Worm (Caenorhabditis elegans) whole organism, early embryonic: Measurements from ENCODE around the gene emb-27.

ENCODE experiments used
- B0310.2 ChIP-seq: sonication (generic microtip); optimal IDR thresholded peaks from 2 replicates; lab custom pipeline; 2016; ENCODE audit warnings: mild to moderate bottlenecking, missing genetic modification characterization, missing compliant biosample characterization
- F13C5.2 ChIP-seq: sonication (generic microtip); optimal IDR thresholded peaks from 2 replicates; lab custom pipeline; 2017; ENCODE audit warnings: mild to moderate bottlenecking, missing genetic modification characterization, inconsistent platforms, missing compliant biosample characterization
- aly-1 ChIP-seq: sonication (generic microtip); optimal IDR thresholded peaks from 2 replicates; lab custom pipeline; 2016; ENCODE audit warnings: missing genetic modification characterization, missing compliant biosample characterization
- ama-1 ChIP-seq: fragments of 150-350 bp; optimal IDR thresholded peaks from 2 replicates; lab custom pipeline; 2014
- ceh-13 ChIP-seq: fragments of 200-800 bp; sonication (Bioruptor generic); optimal IDR thresholded peaks from 2 replicates; lab custom pipeline; 2018; ENCODE audit warnings: mild to moderate bottlenecking, missing genetic modification characterization, missing compliant biosample characterization
- ceh-36 ChIP-seq: sonication (generic microtip); optimal IDR thresholded peaks from 2 replicates; lab custom pipeline; 2016; ENCODE audit warnings: missing genetic modification characterization, inconsistent platforms, missing compliant biosample characterization
- ets-7 ChIP-seq: sonication (generic microtip); optimal IDR thresholded peaks from 2 replicates; lab custom pipeline; 2016; ENCODE audit warnings: missing genotype, missing genetic modification characterization, missing compliant biosample characterization
- flt-1 ChIP-seq: fragments of 200-800 bp; sonication (Bioruptor generic); IDR thresholded peaks from 2 replicates; pipeline ENCODE4 v1.3.6; 2022; ENCODE audit warnings: missing genetic modification characterization, missing compliant biosample characterization
- hmbx-1 ChIP-seq: sonication (generic microtip); optimal IDR thresholded peaks from 2 replicates; lab custom pipeline; 2016; ENCODE audit warnings: mild to moderate bottlenecking, missing genetic modification characterization, missing compliant biosample characterization
- hmg-4 ChIP-seq: fragments of 200-800 bp; sonication (Bioruptor generic); optimal IDR thresholded peaks from 2 replicates; lab custom pipeline; 2018; ENCODE audit warnings: mild to moderate bottlenecking, missing genetic modification characterization, missing compliant biosample characterization
- hnd-1 ChIP-seq: sonication (generic microtip); optimal IDR thresholded peaks from 2 replicates; lab custom pipeline; 2016; ENCODE audit warnings: missing genetic modification characterization, missing compliant biosample characterization
- pes-1 ChIP-seq: fragments of 200-800 bp; sonication (Bioruptor generic); IDR thresholded peaks from 2 replicates; pipeline ENCODE4 v1.3.6; 2022; ENCODE audit warnings: missing genetic modification reagents, missing genetic modification characterization, missing compliant biosample characterization
- scrt-1 ChIP-seq: fragments of 200-800 bp; sonication (Bioruptor generic); IDR thresholded peaks from 2 replicates; pipeline ENCODE4 v1.3.6; 2022; ENCODE audit warnings: missing genetic modification characterization, missing compliant biosample characterization
- sea-1 ChIP-seq: fragments of 200-800 bp; sonication (Bioruptor generic); conservative IDR thresholded peaks from 2 replicates; pipeline ENCODE4 v1.3.6; 2022; ENCODE audit warnings: missing genetic modification characterization, missing compliant biosample characterization
- tbx-11 ChIP-seq: fragments of 200-800 bp; sonication (Bioruptor generic); IDR thresholded peaks from 2 replicates; pipeline ENCODE4 v1.3.6; 2022; ENCODE audit warnings: missing genetic modification characterization, missing compliant biosample characterization
- tbx-37 ChIP-seq: fragments of 200-800 bp; sonication (Bioruptor generic); conservative IDR thresholded peaks from 2 replicates; pipeline ENCODE4 v1.3.6; 2022; ENCODE audit warnings: missing genetic modification reagents, missing genetic modification characterization, missing compliant biosample characterization
- tra-4 ChIP-seq: sonication (generic microtip); optimal IDR thresholded peaks from 2 replicates; lab custom pipeline; 2017; ENCODE audit warnings: missing genetic modification characterization, missing compliant biosample characterization

Gene emb-27

DNA sequence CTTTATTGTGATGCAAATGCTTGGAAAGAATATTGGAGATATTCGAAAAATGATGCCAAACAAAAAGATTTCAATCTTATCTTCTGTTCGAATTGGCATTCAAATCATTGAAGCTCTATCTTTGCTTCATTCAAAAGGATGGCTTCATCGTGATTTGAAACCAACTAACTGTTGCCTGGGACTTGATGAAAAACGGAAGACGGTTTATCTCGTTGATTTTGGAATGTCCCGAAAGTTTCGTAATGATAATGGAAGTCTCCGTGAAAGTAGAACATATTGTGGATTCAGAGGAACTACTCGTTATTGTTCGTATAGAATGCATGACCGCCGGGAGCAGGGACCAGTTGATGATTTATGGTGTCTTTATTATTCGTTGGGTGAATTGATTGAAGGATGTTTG lies 12.2 kb upstream of the emb-27 start:
- TF ChIP-seq B0310.2: no peak
- TF ChIP-seq tbx-11 (GFP tag; lab: Robert Waterston, UW): no peak
- TF ChIP-seq ets-7 (tag; lab: Kevin White, UChicago): no peak
- TF ChIP-seq flt-1 (GFP tag; lab: Robert Waterston, UW): no peak
- no peak for TF ChIP-seq hnd-1 (tag; lab: Kevin White, UChicago)
- no peak for TF ChIP-seq sea-1 (GFP tag; lab: Robert Waterston, UW)
- no peak for TF ChIP-seq tbx-37 (GFP tag; lab: Robert Waterston, UW)
- no peak for TF ChIP-seq aly-1 (tag; lab: Kevin White, UChicago)

DNA sequence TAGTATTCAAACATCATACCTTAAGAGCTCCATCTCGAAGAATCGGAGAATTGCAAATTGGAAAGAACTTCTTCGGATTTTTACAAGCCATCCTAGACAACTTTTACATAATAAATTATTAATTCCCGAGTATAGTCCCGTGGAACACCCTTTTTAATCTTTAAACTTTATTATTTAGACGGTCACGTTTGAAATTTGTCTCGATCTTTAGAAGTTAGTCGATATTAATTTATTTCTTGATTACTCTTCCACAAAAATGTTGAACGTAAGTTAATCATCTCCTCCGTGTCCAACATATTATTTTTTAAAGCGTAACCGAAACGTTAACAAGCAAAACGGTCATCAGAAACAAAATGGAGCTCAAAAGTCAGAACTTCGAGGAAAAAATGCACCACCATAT lies 11.5 kb upstream of the emb-27 start, which contains the start of the genes decr-1.3 and T05C12.1:
TSS of gene decr-1.3 (minus strand) at position 101 of the 400 bp plus-strand sequence.
TSS of gene T05C12.1 (plus strand) at position 232 of the 400 bp plus-strand sequence.
- TF ChIP-seq ceh-36 (tag; lab: Kevin White, UChicago): no peak

- TF ChIP-seq hmbx-1 (tag; lab: Kevin White, UChicago): no peak
- TF ChIP-seq flt-1 (GFP tag; lab: Robert Waterston, UW): no peak
- TF ChIP-seq ama-1 (lab: Kevin White, UChicago): no peak
- no peak for TF ChIP-seq sea-1 (GFP tag; lab: Robert Waterston, UW)
- no peak for TF ChIP-seq hnd-1 (tag; lab: Kevin White, UChicago)
- no peak for TF ChIP-seq tbx-11 (GFP tag; lab: Robert Waterston, UW)
- no peak for TF ChIP-seq ets-7 (tag; lab: Kevin White, UChicago)
- no peak for TF ChIP-seq ceh-13 (GFP tag; lab: Kevin White, UChicago)
- no peak for TF ChIP-seq B0310.2
- no peak for TF ChIP-seq tra-4
- no peak for TF ChIP-seq hmg-4
- TF ChIP-seq ceh-36 (tag; lab: Kevin White, UChicago): no peak
- no peak for TF ChIP-seq tbx-37 (GFP tag; lab: Robert Waterston, UW)
- no peak for TF ChIP-seq F13C5.2 (tag; lab: Kevin White, UChicago)
- no peak for TF ChIP-seq aly-1 (tag; lab: Kevin White, UChicago)
- no peak for TF ChIP-seq pes-1 (GFP tag; lab: Robert Waterston, UW)
Observed at ce11 chrII:8170374-8170773, 8.4 kb upstream of the emb-27 start, which contains the start of gene T05C12.11. T05C12.11 (minus strand) TSS chrII:8170474.

- no peak for TF ChIP-seq hnd-1 (tag; lab: Kevin White, UChicago)
- no peak for TF ChIP-seq ama-1 (lab: Kevin White, UChicago)
- TF ChIP-seq F13C5.2 (tag; lab: Kevin White, UChicago): no peak
- TF ChIP-seq scrt-1 (GFP tag; lab: Robert Waterston, UW): no peak
- no peak for TF ChIP-seq tbx-37 (GFP tag; lab: Robert Waterston, UW)
- no peak for TF ChIP-seq ets-7 (tag; lab: Kevin White, UChicago)
- TF ChIP-seq sea-1 (GFP tag; lab: Robert Waterston, UW): no peak
- TF ChIP-seq ceh-13 (GFP tag; lab: Kevin White, UChicago): no peak
- TF ChIP-seq pes-1 (GFP tag; lab: Robert Waterston, UW): no peak
- TF ChIP-seq aly-1 (tag; lab: Kevin White, UChicago): no peak
- no peak for TF ChIP-seq hmbx-1 (tag; lab: Kevin White, UChicago)
- TF ChIP-seq tbx-11 (GFP tag; lab: Robert Waterston, UW): no peak
- no peak for TF ChIP-seq B0310.2
- TF ChIP-seq flt-1 (GFP tag; lab: Robert Waterston, UW): no peak
- TF ChIP-seq hmg-4: no peak
- TF ChIP-seq tra-4: no peak
- TF ChIP-seq ceh-36 (tag; lab: Kevin White, UChicago): no peak
Observed at ce11 chrII:8169283-8169682, 7.3 kb upstream of the emb-27 start, which contains the start of gene T05C12.15. T05C12.15 (plus strand) TSS chrII:8169583.

ce11 chrII:8160916-8161315 lies 1.1 kb downstream of the emb-27 start:
- TF ChIP-seq B0310.2 (no peak), ama-1 (lab: Kevin White, UChicago) (no peak), tbx-37 (GFP tag; lab: Robert Waterston, UW) (no peak), pes-1 (GFP tag; lab: Robert Waterston, UW) (no peak), F13C5.2 (tag; lab: Kevin White, UChicago) (no peak), tra-4 (no peak), flt-1 (GFP tag; lab: Robert Waterston, UW) (no peak), ets-7 (tag; lab: Kevin White, UChicago) (no peak), sea-1 (GFP tag; lab: Robert Waterston, UW) (no peak), ceh-13 (GFP tag; lab: Kevin White, UChicago) (no peak), tbx-11 (GFP tag; lab: Robert Waterston, UW) (no peak), hmbx-1 (tag; lab: Kevin White, UChicago) (no peak), hmg-4 (no peak), hnd-1 (tag; lab: Kevin White, UChicago) (no peak), scrt-1 (GFP tag; lab: Robert Waterston, UW) (no peak), ceh-36 (tag; lab: Kevin White, UChicago) (no peak), aly-1 (tag; lab: Kevin White, UChicago) (no peak)

DNA sequence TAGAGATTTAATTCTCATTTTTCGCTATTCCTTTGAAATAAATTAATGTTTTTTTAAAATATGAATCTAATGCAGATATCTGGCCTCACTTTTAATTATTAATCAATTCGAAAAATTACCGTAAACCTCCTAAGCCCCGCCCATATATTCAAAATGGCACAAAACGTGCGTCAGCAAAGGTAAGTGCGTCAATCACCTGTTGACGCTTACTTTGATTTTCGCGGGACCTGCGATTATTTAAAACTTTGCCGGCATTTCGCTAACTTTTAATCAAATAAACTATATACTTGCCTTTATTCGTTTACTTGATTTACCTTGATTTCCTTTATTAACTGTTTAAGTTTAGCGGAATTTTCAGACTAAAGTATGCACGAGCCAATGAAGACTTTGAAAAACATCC lies 4.0 kb downstream of the emb-27 start, which contains the start of gene pch-2:
TSS of gene pch-2 (plus strand) at position 359 of the 400 bp plus-strand sequence.
- TF ChIP-seq sea-1 (GFP tag; lab: Robert Waterston, UW): no peak
- TF ChIP-seq tbx-37 (GFP tag; lab: Robert Waterston, UW): no peak
- TF ChIP-seq ets-7 (tag; lab: Kevin White, UChicago): no peak
- TF ChIP-seq hmbx-1 (tag; lab: Kevin White, UChicago): no peak
- TF ChIP-seq aly-1 (tag; lab: Kevin White, UChicago): no peak
- TF ChIP-seq tra-4: no peak
- no peak for TF ChIP-seq flt-1 (GFP tag; lab: Robert Waterston, UW)
- no peak for TF ChIP-seq B0310.2
- TF ChIP-seq ceh-13 (GFP tag; lab: Kevin White, UChicago): no peak
- TF ChIP-seq tbx-11 (GFP tag; lab: Robert Waterston, UW): no peak
- TF ChIP-seq F13C5.2 (tag; lab: Kevin White, UChicago): no peak
- TF ChIP-seq ceh-36 (tag; lab: Kevin White, UChicago): no peak
- TF ChIP-seq hnd-1 (tag; lab: Kevin White, UChicago): no peak
- TF ChIP-seq hmg-4: no peak
- no peak for TF ChIP-seq scrt-1 (GFP tag; lab: Robert Waterston, UW)
- TF ChIP-seq ama-1 (lab: Kevin White, UChicago): no peak
